Fruit fly (Drosophila melanogaster): Measurements from ENCODE around the gene CG45081.

DNA sequence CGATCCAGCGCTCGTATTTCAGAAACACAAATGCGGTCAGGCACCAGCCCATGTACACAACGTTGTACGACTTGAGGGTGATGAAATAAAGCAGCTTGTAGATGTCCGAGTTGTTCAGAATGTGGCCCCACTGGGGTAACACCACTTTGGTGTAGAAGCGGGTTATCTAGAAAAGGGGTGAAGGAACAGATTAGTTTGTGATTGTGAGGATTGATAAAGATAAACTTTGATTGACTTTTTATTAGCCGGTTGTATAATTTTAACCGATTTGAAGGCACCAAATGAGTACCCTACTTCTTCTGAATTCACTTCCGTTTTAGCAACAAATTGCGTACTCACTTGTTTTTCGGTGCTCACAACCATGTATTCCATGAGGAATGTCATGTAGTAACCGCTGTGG lies 7.7 kb upstream of the CG45081 start:
- TF ChIP-seq insv (optimal IDR thresholded peaks at IDR 0.05) (no peak), ttk (optimal IDR thresholded peaks at IDR 0.05) (no peak), psq (optimal IDR thresholded peaks at IDR 0.05) (no peak)

All from Kc167 (cell line).